Fruit fly (Drosophila melanogaster): ENCODE measurements around the gene B4.

B4 gene

dm6 chr2L:13550488-13551033, 1.4 kb upstream of the B4 start (continued):
- TF ChIP-seq Hr4 (GFP tag; optimal IDR thresholded peaks at IDR 0.05) (no peak), acj6 (GFP tag; optimal IDR thresholded peaks at IDR 0.05) (no peak), svp (GFP tag) (peak; percentile 92), dsx (GFP tag; optimal IDR thresholded peaks at IDR 0.05; ENCODE audit: poor library complexity, severe bottlenecking) (peak; percentile 29), CG32006 (GFP tag; optimal IDR thresholded peaks at IDR 0.05) (peak; percentile 4), cyc (GFP tag; optimal IDR thresholded peaks at IDR 0.05) (no peak), Sox102F (GFP tag; optimal IDR thresholded peaks at IDR 0.05) (no peak), Lpt (GFP tag; optimal IDR thresholded peaks at IDR 0.05) (peak; percentile 12), vri (GFP tag; optimal IDR thresholded peaks at IDR 0.05) (no peak)

- no peak for TF ChIP-seq Eip75B (GFP tag; optimal IDR thresholded peaks at IDR 0.05)
- peak; percentile 16 for TF ChIP-seq net (GFP tag; optimal IDR thresholded peaks at IDR 0.05)
- TF ChIP-seq Lpt (GFP tag; optimal IDR thresholded peaks at IDR 0.05), result peak; percentile 9
- peak; percentile 49 for TF ChIP-seq Sox102F (GFP tag; optimal IDR thresholded peaks at IDR 0.05)
- no peak for TF ChIP-seq CG32006 (GFP tag; optimal IDR thresholded peaks at IDR 0.05)
- peak; percentile 6 for TF ChIP-seq CG16779 (tag; optimal IDR thresholded peaks at IDR 0.05)
- TF ChIP-seq CG6276 (GFP tag; optimal IDR thresholded peaks at IDR 0.05), result no peak
- TF ChIP-seq Smox (GFP tag; optimal IDR thresholded peaks at IDR 0.05), result no peak
- no peak for TF ChIP-seq CG4318 (GFP tag; optimal IDR thresholded peaks at IDR 0.05)
- TF ChIP-seq acj6 (GFP tag; optimal IDR thresholded peaks at IDR 0.05), result no peak
- TF ChIP-seq esn (GFP tag; optimal IDR thresholded peaks at IDR 0.05), result no peak
- peak; percentile 44 for TF ChIP-seq dsx (GFP tag; optimal IDR thresholded peaks at IDR 0.05; ENCODE audit: poor library complexity, severe bottlenecking)
- no peak for TF ChIP-seq Eip93F (GFP tag; optimal IDR thresholded peaks at IDR 0.05)
- peak; percentile 38 for TF ChIP-seq CG3919 (GFP tag; optimal IDR thresholded peaks at IDR 0.05)
- peak; percentile 29 for TF ChIP-seq pdm3 (GFP tag; optimal IDR thresholded peaks at IDR 0.05)
- peak; percentile 57; the same call in 1 of the 3 replicates for TF ChIP-seq eg (GFP tag; IDR thresholded peaks at IDR 0.05)
- no peak for TF ChIP-seq Hr38 (GFP tag; optimal IDR thresholded peaks at IDR 0.05)
- TF ChIP-seq Eip78C (GFP tag), result peak; percentile 89
- peak; percentile 18 for TF ChIP-seq CG3032 (tag; optimal IDR thresholded peaks at IDR 0.05)
- peak; percentile 72 for TF ChIP-seq svp (GFP tag)
- TF ChIP-seq CG11762 (GFP tag; optimal IDR thresholded peaks at IDR 0.05; ENCODE audit: insufficient read depth), result no peak
- TF ChIP-seq Hr4 (GFP tag; optimal IDR thresholded peaks at IDR 0.05), result no peak
- no peak for TF ChIP-seq CG10631 (GFP tag; optimal IDR thresholded peaks at IDR 0.05)
- TF ChIP-seq dac (GFP tag; optimal IDR thresholded peaks at IDR 0.05), result no peak
- TF ChIP-seq Hr39 (GFP tag; optimal IDR thresholded peaks at IDR 0.05), result no peak
- TF ChIP-seq CG6854 (GFP tag; optimal IDR thresholded peaks at IDR 0.05), result peak; percentile 67
- TF ChIP-seq CG10669 (GFP tag; optimal IDR thresholded peaks at IDR 0.05), result peak; percentile 6
- no peak for TF ChIP-seq lz (GFP tag; optimal IDR thresholded peaks at IDR 0.05)
- peak; percentile 4 for TF ChIP-seq CG9139 (GFP tag; optimal IDR thresholded peaks at IDR 0.05)
- TF ChIP-seq Sox15 (GFP tag; optimal IDR thresholded peaks at IDR 0.05), result no peak
- peak; percentile 59 for TF ChIP-seq fkh (GFP tag; optimal IDR thresholded peaks at IDR 0.05)
- peak; percentile 11 for TF ChIP-seq Met (GFP tag; optimal IDR thresholded peaks at IDR 0.05)
- TF ChIP-seq CG6163 (GFP tag; IDR thresholded peaks at IDR 0.05), result peak; percentile 51; the same call in 2 of the 3 replicates
- TF ChIP-seq CG31627 (GFP tag; optimal IDR thresholded peaks at IDR 0.05), result no peak
- no peak for TF ChIP-seq CG11902 (GFP tag; optimal IDR thresholded peaks at IDR 0.05)
- TF ChIP-seq salr (GFP tag; optimal IDR thresholded peaks at IDR 0.05), result no peak
- no peak for TF ChIP-seq CG8632 (GFP tag; optimal IDR thresholded peaks at IDR 0.05)
- no peak for TF ChIP-seq CG6792 (GFP tag; optimal IDR thresholded peaks at IDR 0.05)
- TF ChIP-seq cyc (GFP tag; optimal IDR thresholded peaks at IDR 0.05), result peak; percentile 9
- peak; percentile 27 for TF ChIP-seq achi (GFP tag; optimal IDR thresholded peaks at IDR 0.05)
- TF ChIP-seq Gug (GFP tag; IDR thresholded peaks at IDR 0.05), result no peak
- peak; percentile 31 for TF ChIP-seq CG1621 (tag; optimal IDR thresholded peaks at IDR 0.05)
- no peak for TF ChIP-seq CG8319 (GFP tag; optimal IDR thresholded peaks at IDR 0.05)
- no peak for TF ChIP-seq OdsH (GFP tag; optimal IDR thresholded peaks at IDR 0.05)
- TF ChIP-seq Sox14 (GFP tag; optimal IDR thresholded peaks at IDR 0.05), result peak; percentile 43
- TF ChIP-seq CG15336 (GFP tag; IDR thresholded peaks at IDR 0.05), result peak; percentile 29; the same call in 1 of the 2 replicates
- peak; percentile 34 to 62 for TF ChIP-seq ss (GFP tag; optimal IDR thresholded peaks at IDR 0.05)
Observed at dm6 chr2L:13549973-13550458, 888 bp upstream of the B4 start, which contains the start of gene kuz. Gene kuz, plus strand, starts transcription at chr2L:13550139.
